Worm (Caenorhabditis elegans): ENCODE measurements around the gene srg-33.

ce11 chrV:8307681-8308080 is 15.8 kb downstream of the srg-33 start, which contains the start of gene clec-218:
- TF ChIP-seq T22C8.4 (GFP tag; IDR thresholded peaks at IDR 0.05): no peak
- no peak for TF ChIP-seq ref-1 (GFP tag; conservative IDR thresholded peaks at IDR 0.05)
- TF ChIP-seq ztf-23 (GFP tag; IDR thresholded peaks at IDR 0.05): no peak
- no peak for TF ChIP-seq med-1 (GFP tag; optimal IDR thresholded peaks at IDR 0.05; ENCODE audit: insufficient read depth)
- no peak for TF ChIP-seq cog-1 (tag; optimal IDR thresholded peaks at IDR 0.05)
- no peak for TF ChIP-seq ztf-29 (GFP tag; IDR thresholded peaks at IDR 0.05)
- no peak for TF ChIP-seq flt-1 (GFP tag; IDR thresholded peaks at IDR 0.05)
